Fruit fly (Drosophila melanogaster) whole organism: ENCODE results near the gene Ctr1A.

Experiments
- CG8478 ChIP-seq: fragments of >200 bp; optimal IDR thresholded peaks from 2 replicates; lab custom pipeline; 2018; ENCODE audit warnings: inconsistent platforms
- EcR ChIP-seq, 2 experiments: fragments of >200 bp; optimal IDR thresholded peaks; 2 replicates each; lab custom pipeline; 2017; ENCODE audit warnings: missing biosample characterization in 2 of 2, missing genetic modification characterization in 2 of 2, missing genetic modification reagents in 2 of 2
- pan ChIP-seq: fragments of >200 bp; optimal IDR thresholded peaks from 2 replicates; lab custom pipeline; 2017
- psq ChIP-seq: fragments of >200 bp; optimal IDR thresholded peaks from 2 replicates; lab custom pipeline; 2017

DNA sequence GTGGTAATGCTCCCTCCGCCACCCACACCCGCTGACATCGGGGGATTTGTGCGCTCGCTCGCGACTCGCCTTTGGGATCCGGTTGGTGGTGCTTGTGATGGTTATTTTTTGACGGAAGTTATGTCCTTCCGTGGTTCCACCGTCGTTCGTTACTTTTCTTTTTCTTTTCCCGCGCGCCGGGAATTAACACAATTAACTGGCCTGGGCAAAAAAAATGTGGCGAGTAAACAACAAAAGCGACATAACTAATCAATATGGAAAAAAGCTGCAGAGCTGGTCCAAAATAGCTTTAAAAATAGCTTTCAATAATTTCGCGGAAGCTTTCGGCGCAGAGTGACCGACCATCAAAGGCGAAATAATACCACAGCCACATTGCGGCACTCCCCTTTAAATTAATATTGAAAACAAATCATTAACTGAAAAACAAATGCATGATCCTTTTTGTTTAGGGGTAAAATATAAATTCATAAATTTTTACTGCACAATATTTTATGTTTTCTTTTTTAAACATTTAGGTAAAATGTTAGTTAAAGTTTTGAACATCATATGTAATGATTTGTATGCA lies 36.9 kb downstream of the Ctr1A start, which contains the start of gene CG14440:
- TF ChIP-seq CG8478 (lab: Kevin White, UChicago), result no peak
- TF ChIP-seq EcR (GFP tag; optimal IDR thresholded peaks at IDR 0.05; lab: Kevin White, UChicago), result no peak
- TF ChIP-seq psq (lab: Kevin White, UChicago), result no peak
- TF ChIP-seq pan (lab: Kevin White, UChicago), result no peak
